Worm (Caenorhabditis elegans) whole organism, L3 larva: Measurements from ENCODE around the gene C28D4.18.

ENCODE experiments used
- elt-2 ChIP-seq: sonication (generic microtip); optimal IDR thresholded peaks from 2 replicates; lab custom pipeline; 2016; ENCODE audit warnings: missing genetic modification reagents, mild to moderate bottlenecking, missing genetic modification characterization, missing compliant biosample characterization
- elt-3 ChIP-seq, 3 experiments: fragments of 150-350 bp in 1 of 3; sonication (generic microtip) in 2 of 3; optimal IDR thresholded peaks; 2 replicates in 2 of 3; 4 replicates in 1 of 3; lab custom pipeline; 2014 to 2017; ENCODE audit warnings: missing biosample characterization in 3 of 3, missing genetic modification characterization in 3 of 3
- fos-1 ChIP-seq: fragments of 150-350 bp; optimal IDR thresholded peaks from 2 replicates; lab custom pipeline; 2014; ENCODE audit warnings: missing biosample characterization, missing genetic modification characterization
- lin-39 ChIP-seq: fragments of 150-350 bp; optimal IDR thresholded peaks from 2 replicates; lab custom pipeline; 2018; ENCODE audit warnings: missing biosample characterization, missing genetic modification reagents, missing genetic modification characterization
- nhr-67 ChIP-seq: fragments of 150-350 bp; optimal IDR thresholded peaks from 2 replicates; lab custom pipeline; 2014; ENCODE audit warnings: missing biosample characterization, missing genetic modification characterization
- tbx-2 ChIP-seq: sonication (generic microtip); optimal IDR thresholded peaks from 2 replicates; lab custom pipeline; 2016; ENCODE audit warnings: mild to moderate bottlenecking, missing genetic modification characterization, missing compliant biosample characterization
- unc-62 ChIP-seq: fragments of 150-350 bp; sonication (generic microtip); optimal IDR thresholded peaks from 4 replicates; lab custom pipeline; 2014; ENCODE audit warnings: missing biosample characterization, missing genetic modification reagents, missing genetic modification characterization
- zag-1 ChIP-seq: fragments of 150-350 bp; optimal IDR thresholded peaks from 2 replicates; lab custom pipeline; 2014; ENCODE audit warnings: missing biosample characterization, missing genetic modification characterization

DNA sequence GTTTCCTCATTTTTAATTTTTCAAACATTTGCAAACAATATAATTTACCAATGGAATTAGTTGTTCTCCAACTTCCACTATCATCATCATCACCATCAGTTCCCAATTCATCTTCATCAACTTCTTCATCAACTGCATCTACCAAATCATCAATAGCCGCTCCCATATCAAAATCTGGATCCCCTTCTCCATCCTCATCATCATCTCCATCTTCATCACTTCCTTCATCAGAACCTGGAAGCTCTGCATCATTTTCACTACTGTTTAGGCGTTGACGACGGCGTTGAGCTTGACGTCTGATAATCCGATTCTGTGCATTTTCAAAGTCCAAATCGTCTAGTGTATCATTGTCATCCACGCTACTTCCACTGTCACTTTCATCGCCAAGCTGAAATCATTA, 27.2 kb upstream of the C28D4.18 start:
- TF ChIP-seq fos-1: no peak
- TF ChIP-seq unc-62 (GFP tag; lab: Kevin White, UChicago): no peak
- no peak for TF ChIP-seq elt-3 (tag; optimal IDR thresholded peaks at IDR 0.05; lab: Kevin White, UChicago)
- no peak for TF ChIP-seq zag-1
- no peak for TF ChIP-seq lin-39
- no peak for TF ChIP-seq elt-2 (tag; lab: Kevin White, UChicago)
- TF ChIP-seq nhr-67 (tag; lab: Kevin White, UChicago): no peak
- TF ChIP-seq tbx-2 (tag; lab: Kevin White, UChicago): no peak
